Fruit fly (Drosophila melanogaster) S2 (cell line): ENCODE measurements around the gene ds.

Experiments used
- CG8478 ChIP-seq: fragments of >200 bp; optimal IDR thresholded peaks from 2 replicates; lab custom pipeline; 2018
- CTCF ChIP-seq, 2 experiments: fragments of >200 bp; optimal IDR thresholded peaks; 2 replicates each; lab custom pipeline; 2018

ds gene

dm6 chr2L:714747-715488 is at the start of gene ds:
Gene ds (minus strand): TSS chr2L:714983.
- no peak for TF ChIP-seq CTCF (optimal IDR thresholded peaks at IDR 0.05; lab: Kevin White, UChicago)
- no peak for TF ChIP-seq CG8478 (lab: Kevin White, UChicago)

dm6 chr2L:750299-750698 is 35.5 kb upstream of the ds start:
- TF ChIP-seq CTCF (optimal IDR thresholded peaks at IDR 0.05; lab: Kevin White, UChicago) (no peak), CG8478 (lab: Kevin White, UChicago) (no peak)

dm6 chr2L:749645-750044 is 34.9 kb upstream of the ds start, which contains the start of gene GABA-B-R3:
Gene GABA-B-R3 (plus strand): TSS chr2L:749945.
- TF ChIP-seq CTCF (optimal IDR thresholded peaks at IDR 0.05; lab: Kevin White, UChicago), result no peak
- no peak for TF ChIP-seq CG8478 (lab: Kevin White, UChicago)

- peak in 1 of 2 experiments; percentile 0 for TF ChIP-seq CTCF (optimal IDR thresholded peaks at IDR 0.05; lab: Kevin White, UChicago)
- TF ChIP-seq CG8478 (lab: Kevin White, UChicago), result no peak
Observed at dm6 chr2L:745785-746184, 31.0 kb upstream of the ds start.

dm6 chr2L:744295-744694 is 29.5 kb upstream of the ds start, which contains the start of gene Eaat2:
Gene Eaat2 (minus strand): TSS chr2L:744395.
- TF ChIP-seq CG8478 (lab: Kevin White, UChicago) (no peak), CTCF (optimal IDR thresholded peaks at IDR 0.05; lab: Kevin White, UChicago) (no peak)

- no peak for TF ChIP-seq CG8478 (lab: Kevin White, UChicago)
- peak; percentile 96 to 98 for TF ChIP-seq CTCF (optimal IDR thresholded peaks at IDR 0.05; lab: Kevin White, UChicago)
Observed at dm6 chr2L:740031-740430, 25.2 kb upstream of the ds start.

dm6 chr2L:735772-736171 is 21.0 kb upstream of the ds start:
- TF ChIP-seq CTCF (optimal IDR thresholded peaks at IDR 0.05; lab: Kevin White, UChicago) (no peak), CG8478 (lab: Kevin White, UChicago) (no peak)

dm6 chr2L:734120-734519 is 19.3 kb upstream of the ds start:
- no peak for TF ChIP-seq CG8478 (lab: Kevin White, UChicago)
- TF ChIP-seq CTCF (optimal IDR thresholded peaks at IDR 0.05; lab: Kevin White, UChicago), result no peak

- TF ChIP-seq CTCF (optimal IDR thresholded peaks at IDR 0.05; lab: Kevin White, UChicago), result no peak
- no peak for TF ChIP-seq CG8478 (lab: Kevin White, UChicago)
Observed at dm6 chr2L:732105-732504, 17.3 kb upstream of the ds start.

dm6 chr2L:728062-728461 is 13.3 kb upstream of the ds start, which contains the start of gene Hsp60B:
Gene Hsp60B (plus strand): TSS chr2L:728362.
- TF ChIP-seq CG8478 (lab: Kevin White, UChicago) (no peak), CTCF (optimal IDR thresholded peaks at IDR 0.05; lab: Kevin White, UChicago) (no peak)

dm6 chr2L:724746-725145 is 10.0 kb upstream of the ds start:
- no peak for TF ChIP-seq CTCF (optimal IDR thresholded peaks at IDR 0.05; lab: Kevin White, UChicago)
- no peak for TF ChIP-seq CG8478 (lab: Kevin White, UChicago)

- TF ChIP-seq CTCF (optimal IDR thresholded peaks at IDR 0.05; lab: Kevin White, UChicago) (no peak), CG8478 (lab: Kevin White, UChicago) (no peak)
Observed at dm6 chr2L:723799-724531, 9.2 kb upstream of the ds start.

- TF ChIP-seq CG8478 (lab: Kevin White, UChicago) (no peak), CTCF (optimal IDR thresholded peaks at IDR 0.05; lab: Kevin White, UChicago) (no peak)
Observed at dm6 chr2L:722912-723311, 8.1 kb upstream of the ds start.

dm6 chr2L:721757-722156 is 7.0 kb upstream of the ds start:
- TF ChIP-seq CTCF (optimal IDR thresholded peaks at IDR 0.05; lab: Kevin White, UChicago), result no peak
- TF ChIP-seq CG8478 (lab: Kevin White, UChicago), result no peak

dm6 chr2L:718280-718871 is 3.6 kb upstream of the ds start:
- TF ChIP-seq CG8478 (lab: Kevin White, UChicago) (no peak), CTCF (optimal IDR thresholded peaks at IDR 0.05; lab: Kevin White, UChicago) (no peak)
